Fruit fly (Drosophila melanogaster) whole organism, embryonic: ENCODE measurements around the gene CG44000.

Experiments used
- Awh ChIP-seq: fragments of 200-800 bp; sonication (Bioruptor generic); IDR thresholded peaks from 2 replicates; pipeline ENCODE4, ENCODE4 v1.3.6; 2022; ENCODE audit warnings: missing biosample characterization, missing genetic modification characterization
- CG10366 ChIP-seq: fragments of 200-800 bp; sonication (Bioruptor generic); IDR thresholded peaks from 2 replicates; pipeline ENCODE4 v1.3.6; 2022; ENCODE audit warnings: missing biosample characterization, missing genetic modification characterization
- CG10462 ChIP-seq: fragments of 200-800 bp; sonication (Bioruptor generic); optimal IDR thresholded peaks from 2 replicates; lab custom pipeline; 2016; ENCODE audit warnings: missing biosample characterization, missing genetic modification characterization
- CG10543 ChIP-seq: fragments of 200-800 bp; sonication (Bioruptor generic); optimal IDR thresholded peaks from 3 replicates; lab custom pipeline; 2017; ENCODE audit warnings: missing biosample characterization, mild to moderate bottlenecking, missing genetic modification characterization, moderate library complexity
- CG10959 ChIP-seq: fragments of 200-800 bp; sonication (Bioruptor generic); IDR thresholded peaks from 2 replicates; pipeline ENCODE4 v1.3.6; 2022; ENCODE audit warnings: missing biosample characterization, missing genetic modification characterization
- CG10979 ChIP-seq: fragments of 200-800 bp; sonication (Bioruptor generic); optimal IDR thresholded peaks from 2 replicates; lab custom pipeline; 2018; ENCODE audit warnings: missing biosample characterization, mild to moderate bottlenecking, missing genetic modification characterization, moderate library complexity
- CG14014 ChIP-seq: fragments of 200-800 bp; sonication (Bioruptor generic); IDR thresholded peaks from 2 replicates; pipeline ENCODE4 v1.3.6; 2022; ENCODE audit warnings: missing biosample characterization, missing genetic modification characterization
- CG17328 ChIP-seq: fragments of 200-800 bp; sonication (Bioruptor generic); IDR thresholded peaks from 2 replicates; pipeline ENCODE4 v1.3.6; 2022; ENCODE audit warnings: missing biosample characterization, missing genetic modification characterization
- CG17361 ChIP-seq: fragments of 200-800 bp; sonication (Bioruptor generic); IDR thresholded peaks from 3 replicates; pipeline ENCODE4 v1.3.6; 2022; ENCODE audit warnings: missing biosample characterization, missing genetic modification characterization
- CG2199 ChIP-seq: fragments of 200-800 bp; sonication (Bioruptor generic); IDR thresholded peaks from 3 replicates; pipeline ENCODE4 v1.3.6; 2022; ENCODE audit warnings: missing biosample characterization, missing genetic modification characterization
- CG2712 ChIP-seq: fragments of 200-800 bp; optimal IDR thresholded peaks from 3 replicates; lab custom pipeline; 2019; ENCODE audit warnings: missing biosample characterization, mild to moderate bottlenecking, missing genetic modification characterization, moderate library complexity
- CG3407 ChIP-seq: fragments of 200-800 bp; sonication (Bioruptor generic); optimal IDR thresholded peaks from 2 replicates; lab custom pipeline; 2018; ENCODE audit warnings: missing biosample characterization, mild to moderate bottlenecking, missing genetic modification characterization
- CG6254 ChIP-seq: fragments of 200-800 bp; sonication (Bioruptor generic); optimal IDR thresholded peaks from 3 replicates; lab custom pipeline; 2017; ENCODE audit warnings: mild to moderate bottlenecking, missing biosample characterization, missing genetic modification reagents, missing genetic modification characterization
- CG8089 ChIP-seq: fragments of 200-800 bp; sonication (Bioruptor generic); optimal IDR thresholded peaks from 3 replicates; lab custom pipeline; 2016; ENCODE audit warnings: missing biosample characterization, missing genetic modification characterization
- CG8359 ChIP-seq: fragments of 200-800 bp; sonication (Bioruptor generic); optimal IDR thresholded peaks from 2 replicates; lab custom pipeline; 2017; ENCODE audit warnings: missing biosample characterization, mild to moderate bottlenecking, missing genetic modification characterization, borderline replicate concordance
- CG8924 ChIP-seq: fragments of 200-800 bp; optimal IDR thresholded peaks from 3 replicates; lab custom pipeline; 2019; ENCODE audit warnings: missing biosample characterization, mild to moderate bottlenecking, missing genetic modification characterization, moderate library complexity
- D19B ChIP-seq: fragments of 200-800 bp; sonication (Bioruptor generic); optimal IDR thresholded peaks from 2 replicates; lab custom pipeline; 2017; ENCODE audit warnings: missing biosample characterization, mild to moderate bottlenecking, missing genetic modification characterization
- Dbx ChIP-seq: fragments of 200-800 bp; sonication (Bioruptor generic); IDR thresholded peaks from 3 replicates; pipeline ENCODE4 v1.3.6; 2022; ENCODE audit warnings: missing biosample characterization, missing genetic modification characterization
- Ets97D ChIP-seq: fragments of 200-800 bp; sonication (Bioruptor generic); optimal IDR thresholded peaks from 3 replicates; lab custom pipeline; 2016; ENCODE audit warnings: missing biosample characterization, missing genetic modification characterization
- Gsc ChIP-seq: fragments of 200-800 bp; sonication (Bioruptor generic); IDR thresholded peaks from 2 replicates; pipeline ENCODE4 v1.3.6; 2022; ENCODE audit warnings: missing biosample characterization, missing genetic modification characterization
- Gug ChIP-seq: fragments of 200-800 bp; sonication (Bioruptor generic); IDR thresholded peaks from 4 replicates; pipeline ENCODE4 v1.3.6; 2022; ENCODE audit warnings: missing biosample characterization, missing genetic modification characterization
- Lim3 ChIP-seq: fragments of 200-800 bp; sonication (Bioruptor generic); IDR thresholded peaks from 2 replicates; pipeline ENCODE4 v1.3.6; 2022; ENCODE audit warnings: missing biosample characterization, missing genetic modification characterization
- MTF-1 ChIP-seq: fragments of 200-800 bp; sonication (Bioruptor generic); optimal IDR thresholded peaks from 2 replicates; lab custom pipeline; 2018; ENCODE audit warnings: missing biosample characterization, mild to moderate bottlenecking, missing genetic modification characterization, borderline replicate concordance
- NK7.1 ChIP-seq: fragments of 200-800 bp; sonication (Bioruptor generic); optimal IDR thresholded peaks from 3 replicates; lab custom pipeline; 2016; ENCODE audit warnings: missing biosample characterization, missing genetic modification characterization
- Opbp ChIP-seq: fragments of 200-800 bp; sonication (Bioruptor generic); IDR thresholded peaks from 3 replicates; pipeline ENCODE4 v1.3.6; 2022; ENCODE audit warnings: missing biosample characterization, missing genetic modification characterization; ENCODE audit not compliant: partially characterized antibody
- Xrp1 ChIP-seq: fragments of 200-800 bp; sonication (Bioruptor generic); IDR thresholded peaks from 2 replicates; pipeline ENCODE4 v1.3.6; 2022; ENCODE audit warnings: missing biosample characterization, missing genetic modification characterization
- ab ChIP-seq: fragments of 200-800 bp; sonication (Bioruptor generic); optimal IDR thresholded peaks from 2 replicates; lab custom pipeline; 2016; ENCODE audit warnings: missing biosample characterization, missing genetic modification characterization
- croc ChIP-seq: fragments of 200-800 bp; sonication (Bioruptor generic); conservative IDR thresholded peaks from 3 replicates; pipeline ENCODE4 v1.3.6; 2022; ENCODE audit warnings: missing biosample characterization, missing genetic modification characterization
- disco-r ChIP-seq: fragments of 200-800 bp; sonication (Bioruptor generic); optimal IDR thresholded peaks from 2 replicates; lab custom pipeline; 2016; ENCODE audit warnings: missing biosample characterization, missing genetic modification characterization
- fd102C ChIP-seq: fragments of 200-800 bp; sonication (Bioruptor generic); optimal IDR thresholded peaks from 2 replicates; lab custom pipeline; 2018; ENCODE audit warnings: missing biosample characterization, mild to moderate bottlenecking, missing genetic modification characterization, moderate library complexity
- grau ChIP-seq: fragments of 200-800 bp; optimal IDR thresholded peaks from 3 replicates; lab custom pipeline; 2019; ENCODE audit warnings: missing biosample characterization, mild to moderate bottlenecking, missing genetic modification characterization, moderate library complexity
- gro ChIP-seq: fragments of 200-800 bp; sonication (Bioruptor generic); optimal IDR thresholded peaks from 2 replicates; lab custom pipeline; 2016; ENCODE audit warnings: missing biosample characterization, missing genetic modification characterization
- her ChIP-seq: fragments of 200-800 bp; sonication (Bioruptor generic); optimal IDR thresholded peaks from 2 replicates; lab custom pipeline; 2016; ENCODE audit warnings: missing biosample characterization, missing genetic modification characterization
- knrl ChIP-seq: fragments of 200-800 bp; sonication (Bioruptor generic); IDR thresholded peaks from 3 replicates; pipeline ENCODE4 v1.3.6; 2022; ENCODE audit warnings: missing biosample characterization, missing genetic modification characterization; ENCODE audit not compliant: partially characterized antibody
- lab ChIP-seq: fragments of 200-800 bp; sonication (Bioruptor generic); optimal IDR thresholded peaks from 3 replicates; lab custom pipeline; 2017; ENCODE audit warnings: missing biosample characterization, missing genetic modification characterization, mild to moderate bottlenecking, moderate library complexity, missing genetic modification reagents
- mirr ChIP-seq: fragments of 200-800 bp; sonication (Bioruptor generic); optimal IDR thresholded peaks from 3 replicates; lab custom pipeline; 2018; ENCODE audit warnings: missing biosample characterization, mild to moderate bottlenecking, missing genetic modification characterization
- org-1 ChIP-seq: fragments of 200-800 bp; sonication (Bioruptor generic); optimal IDR thresholded peaks from 2 replicates; lab custom pipeline; 2017; ENCODE audit warnings: missing biosample characterization, missing genetic modification characterization
- pfk ChIP-seq: fragments of 200-800 bp; sonication (Bioruptor generic); optimal IDR thresholded peaks from 2 replicates; lab custom pipeline; 2018; ENCODE audit warnings: missing biosample characterization, mild to moderate bottlenecking, missing genetic modification characterization, moderate library complexity
- phol ChIP-seq: fragments of 200-800 bp; sonication (Bioruptor generic); optimal IDR thresholded peaks from 3 replicates; lab custom pipeline; 2018; ENCODE audit warnings: missing biosample characterization, mild to moderate bottlenecking, missing genetic modification characterization, moderate library complexity
- repo ChIP-seq: fragments of 200-800 bp; sonication (Bioruptor generic); optimal IDR thresholded peaks from 2 replicates; lab custom pipeline; 2016; ENCODE audit warnings: missing biosample characterization, missing genetic modification characterization
- scrt ChIP-seq: fragments of 200-800 bp; sonication (Bioruptor generic); optimal IDR thresholded peaks from 2 replicates; lab custom pipeline; 2018; ENCODE audit warnings: missing biosample characterization, mild to moderate bottlenecking, missing genetic modification characterization, moderate library complexity
- sd ChIP-seq: fragments of 200-800 bp; sonication (Bioruptor generic); optimal IDR thresholded peaks from 3 replicates; lab custom pipeline; 2018; ENCODE audit warnings: missing biosample characterization, mild to moderate bottlenecking, missing genetic modification characterization, moderate library complexity
- stwl ChIP-seq: fragments of 200-800 bp; sonication (Bioruptor generic); optimal IDR thresholded peaks from 3 replicates; lab custom pipeline; 2018; ENCODE audit warnings: missing biosample characterization, mild to moderate bottlenecking, missing genetic modification characterization, moderate library complexity
- sug ChIP-seq: fragments of 200-800 bp; optimal IDR thresholded peaks from 2 replicates; lab custom pipeline; 2019; ENCODE audit warnings: missing biosample characterization, mild to moderate bottlenecking, missing genetic modification characterization, moderate library complexity
- tap ChIP-seq: fragments of 200-800 bp; optimal IDR thresholded peaks from 3 replicates; lab custom pipeline; 2019; ENCODE audit warnings: missing biosample characterization, mild to moderate bottlenecking, missing genetic modification characterization, moderate library complexity
- tll ChIP-seq, 2 experiments: fragments of 200-800 bp in 1 of 2; fragments of >200 bp in 1 of 2; sonication (Bioruptor generic) in 1 of 2; optimal IDR thresholded peaks; 2 replicates each; lab custom pipeline; 2017 to 2019; ENCODE audit warnings: missing biosample characterization in 2 of 2, missing genetic modification characterization in 2 of 2, mild to moderate bottlenecking in 1 of 2, moderate library complexity in 1 of 2
- toy ChIP-seq: fragments of 200-800 bp; sonication (Bioruptor generic); IDR thresholded peaks from 2 replicates; pipeline ENCODE4 v1.3.6; 2022; ENCODE audit warnings: missing biosample characterization, missing genetic modification characterization
- wek ChIP-seq: fragments of 200-800 bp; sonication (Bioruptor generic); optimal IDR thresholded peaks from 3 replicates; lab custom pipeline; 2018; ENCODE audit warnings: missing biosample characterization, mild to moderate bottlenecking, missing genetic modification characterization, moderate library complexity

The CG44000 gene

DNA sequence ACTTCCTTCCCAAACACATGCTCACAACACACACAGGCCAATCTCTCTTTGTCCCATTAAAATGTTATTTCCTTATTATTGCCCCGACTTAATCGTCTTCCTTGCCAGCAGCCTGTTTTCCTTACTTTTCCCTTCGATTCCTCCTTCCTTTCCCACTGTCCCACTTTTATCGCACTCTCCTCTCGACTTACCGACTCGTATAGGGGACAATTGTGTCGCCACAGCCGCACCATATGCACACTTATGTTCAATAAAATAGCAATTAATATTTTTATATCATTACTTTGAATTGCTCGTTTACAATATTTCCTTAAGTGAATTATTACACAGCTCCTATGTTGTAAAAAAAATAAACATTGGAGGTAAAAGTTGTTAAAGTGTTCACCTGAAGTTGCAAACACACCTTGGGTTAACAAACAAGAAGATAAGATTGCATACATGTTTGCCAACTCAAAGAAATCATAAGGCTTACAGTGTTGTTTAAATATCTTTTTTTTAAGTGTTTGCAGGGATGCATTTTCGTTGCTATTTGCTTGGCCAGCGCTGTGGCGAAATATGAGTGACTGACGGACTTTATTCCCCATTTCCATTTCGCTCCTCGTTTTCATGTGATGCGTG, 43.9 kb downstream of the CG44000 start (continued):
- TF ChIP-seq Gsc (GFP tag; lab: Robert Waterston, UW) (no peak), croc (GFP tag; lab: Robert Waterston, UW) (peak; percentile 20; the same call in 1 of the 3 replicates), Ets97D (GFP tag; lab: Kevin White, UChicago) (peak; percentile 38), fd102C (GFP tag; lab: Kevin White, UChicago) (peak; percentile 17), phol (tag; lab: Kevin White, UChicago) (peak; percentile 82), CG8359 (peak; percentile 72), tap (tag; lab: Kevin White, UChicago) (peak; percentile 81), CG2199 (GFP tag; lab: Robert Waterston, UW) (no peak), tll (GFP tag; optimal IDR thresholded peaks at IDR 0.05; lab: Kevin White, UChicago) (no peak), MTF-1 (GFP tag; lab: Kevin White, UChicago) (peak; percentile 32), CG3407 (GFP tag; lab: Kevin White, UChicago) (peak; percentile 66), CG17328 (GFP tag; lab: Robert Waterston, UW) (peak; percentile 63), CG10366 (peak; percentile 36; the same call in 1 of the 2 replicates), lab (GFP tag; lab: Kevin White, UChicago) (peak; percentile 88), Opbp (GFP tag; lab: Robert Waterston, UW) (no peak), stwl (tag; lab: Kevin White, UChicago) (no peak), Dbx (GFP tag; lab: Robert Waterston, UW) (no peak; the same call in 2 of the 3 replicates), CG10543 (GFP tag; lab: Kevin White, UChicago) (peak; percentile 57), CG8924 (peak; percentile 86), Lim3 (no peak), CG17361 (GFP tag; lab: Robert Waterston, UW) (peak; percentile 89), D19B (peak; percentile 46), knrl (GFP tag; lab: Robert Waterston, UW) (no peak), sd (tag; lab: Kevin White, UChicago) (peak; percentile 27), mirr (GFP tag; lab: Kevin White, UChicago) (peak; percentile 48), sug (tag; lab: Kevin White, UChicago) (peak; percentile 47), CG2712 (tag; lab: Kevin White, UChicago) (peak; percentile 83), disco-r (peak; percentile 23), Awh (GFP tag; lab: Robert Waterston, UW) (peak; percentile 65; the same call in 1 of the 2 replicates), repo (peak; percentile 54), CG14014 (GFP tag; lab: Robert Waterston, UW) (peak; percentile 64), her (GFP tag; lab: Kevin White, UChicago) (peak; percentile 51), pfk (no peak), grau (tag; lab: Kevin White, UChicago) (peak; percentile 84), wek (peak; percentile 59), Xrp1 (GFP tag; lab: Robert Waterston, UW) (peak; percentile 79), NK7.1 (peak; percentile 16), CG10979 (tag; lab: Kevin White, UChicago) (peak; percentile 79), ab (GFP tag; lab: Kevin White, UChicago) (peak; percentile 32), CG8089 (GFP tag; lab: Kevin White, UChicago) (peak; percentile 58), CG6254 (peak; percentile 76), Gug (peak; percentile 41; the same call in 1 of the 4 replicates), org-1 (GFP tag; lab: Kevin White, UChicago) (peak; percentile 76), CG10462 (GFP tag; lab: Kevin White, UChicago) (peak; percentile 41), CG10959 (peak; percentile 25; the same call in 1 of the 2 replicates), toy (no peak), gro (GFP tag; lab: Kevin White, UChicago) (peak; percentile 72), scrt (GFP tag; lab: Kevin White, UChicago) (peak; percentile 68)
